Fruit fly (Drosophila melanogaster): ENCODE measurements around the gene CG18558.

CG18558 gene

dm6 chr2L:2878188-2878587 is 33.9 kb upstream of the CG18558 start, which contains the start of the genes Prx6a and Sbat (continued):
- TF ChIP-seq sens-2 (GFP tag; IDR thresholded peaks at IDR 0.05) = no peak
- TF ChIP-seq CG30431 (GFP tag; optimal IDR thresholded peaks at IDR 0.05) = peak; percentile 44
- 0 out of 2 replicates have a peak, but pooled peaks have one; percentile 15 for TF ChIP-seq hbn (GFP tag; IDR thresholded peaks at IDR 0.05; ENCODE audit: partially characterized antibody)
- no peak for TF ChIP-seq CG11247 (GFP tag; IDR thresholded peaks at IDR 0.05)
- no peak for TF ChIP-seq eve (GFP tag; optimal IDR thresholded peaks at IDR 0.05)
- no peak for TF ChIP-seq crol (GFP tag; IDR thresholded peaks at IDR 0.05)
- TF ChIP-seq Camta (GFP tag; optimal IDR thresholded peaks at IDR 0.05) = peak; percentile 66
- TF ChIP-seq Bteb2 (GFP tag; optimal IDR thresholded peaks at IDR 0.05) = peak; percentile 47
- peak; percentile 45 for TF ChIP-seq CG8089 (GFP tag; optimal IDR thresholded peaks at IDR 0.05)
- peak; percentile 32 for TF ChIP-seq CG3163 (GFP tag; optimal IDR thresholded peaks at IDR 0.05)
- TF ChIP-seq CG2712 (tag; optimal IDR thresholded peaks at IDR 0.05) = peak; percentile 84
- no peak for TF ChIP-seq pros (GFP tag; optimal IDR thresholded peaks at IDR 0.05)
- TF ChIP-seq otp (GFP tag; IDR thresholded peaks at IDR 0.05) = no peak
- TF ChIP-seq CG14965 (GFP tag; optimal IDR thresholded peaks at IDR 0.05; ENCODE audit: borderline replicate concordance) = no peak
- no peak for TF ChIP-seq toy (GFP tag; IDR thresholded peaks at IDR 0.05)
- peak; percentile 18 for TF ChIP-seq CG12236 (GFP tag; optimal IDR thresholded peaks at IDR 0.05)
- TF ChIP-seq CG34376 (GFP tag; optimal IDR thresholded peaks at IDR 0.05) = peak; percentile 91
- TF ChIP-seq CG2199 (GFP tag; IDR thresholded peaks at IDR 0.05) = no peak
- TF ChIP-seq CG9727 (GFP tag; optimal IDR thresholded peaks at IDR 0.05) = peak; percentile 49
- peak; percentile 67 for TF ChIP-seq PHDP (tag; optimal IDR thresholded peaks at IDR 0.05)
- TF ChIP-seq CG9437 (GFP tag; optimal IDR thresholded peaks at IDR 0.05) = no peak
- TF ChIP-seq CG7963 (GFP tag; IDR thresholded peaks at IDR 0.05; ENCODE audit: partially characterized antibody) = no peak
- peak; percentile 69; the same call in 1 of the 2 replicates for TF ChIP-seq CG6689 (GFP tag; IDR thresholded peaks at IDR 0.05)
- TF ChIP-seq Taf1 (GFP tag; IDR thresholded peaks at IDR 0.05) = peak; percentile 58; the same call in 1 of the 2 replicates
- TF ChIP-seq sima (GFP tag; optimal IDR thresholded peaks at IDR 0.05) = peak; percentile 21
- TF ChIP-seq Ada2b (GFP tag; IDR thresholded peaks at IDR 0.05) = peak; percentile 62; the same call in 1 of the 2 replicates
- peak; percentile 57 for TF ChIP-seq slp2 (GFP tag; optimal IDR thresholded peaks at IDR 0.05)
- no peak for TF ChIP-seq NK7.1 (GFP tag; optimal IDR thresholded peaks at IDR 0.05)
- peak; percentile 56 for TF ChIP-seq CG13123 (GFP tag; optimal IDR thresholded peaks at IDR 0.05)
- TF ChIP-seq Lpt (GFP tag; optimal IDR thresholded peaks at IDR 0.05) = no peak
- TF ChIP-seq dpn (GFP tag; optimal IDR thresholded peaks at IDR 0.05) = peak; percentile 74
- TF ChIP-seq seq (GFP tag; IDR thresholded peaks at IDR 0.05) = no peak
- peak; percentile 81 for TF ChIP-seq Fer1 (GFP tag; optimal IDR thresholded peaks at IDR 0.05)
- peak; percentile 57 for TF ChIP-seq B-H1 (GFP tag; IDR thresholded peaks at IDR 0.05)
- TF ChIP-seq mirr (GFP tag; optimal IDR thresholded peaks at IDR 0.05) = peak; percentile 55
- TF ChIP-seq CoRest (tag; optimal IDR thresholded peaks at IDR 0.05) = peak; percentile 86
- TF ChIP-seq Max (GFP tag; optimal IDR thresholded peaks at IDR 0.05) = peak; percentile 50
- peak; percentile 4 for TF ChIP-seq ATbp (GFP tag; optimal IDR thresholded peaks at IDR 0.05)
- TF ChIP-seq sisA (GFP tag; IDR thresholded peaks at IDR 0.05) = peak; percentile 70
- TF ChIP-seq cato (GFP tag; optimal IDR thresholded peaks at IDR 0.05; ENCODE audit: borderline replicate concordance) = no peak
- peak; percentile 65 for TF ChIP-seq knrl (GFP tag; IDR thresholded peaks at IDR 0.05; ENCODE audit: partially characterized antibody)
- peak; percentile 31 for TF ChIP-seq Vsx1 (GFP tag; optimal IDR thresholded peaks at IDR 0.05)
- TF ChIP-seq sug (tag; optimal IDR thresholded peaks at IDR 0.05) = peak; percentile 89
- TF ChIP-seq cwo (GFP tag; optimal IDR thresholded peaks at IDR 0.05) = peak; percentile 30
- no peak for TF ChIP-seq CG10565 (GFP tag; optimal IDR thresholded peaks at IDR 0.05)
- TF ChIP-seq CG7987 (GFP tag; optimal IDR thresholded peaks at IDR 0.05) = peak; percentile 39
- no peak for TF ChIP-seq tna (GFP tag; IDR thresholded peaks at IDR 0.05; ENCODE audit: partially characterized antibody)
- peak; percentile 81 for TF ChIP-seq gro (GFP tag; optimal IDR thresholded peaks at IDR 0.05)
- TF ChIP-seq cg (GFP tag; optimal IDR thresholded peaks at IDR 0.05) = peak; percentile 95
- TF ChIP-seq YL-1 (GFP tag; optimal IDR thresholded peaks at IDR 0.05) = no peak
- TF ChIP-seq crc (GFP tag; optimal IDR thresholded peaks at IDR 0.05) = no peak
